Worm (Caenorhabditis elegans) whole organism, L4/young adult: ENCODE results near the gene srd-1.

Experiments
- W03F9.2 ChIP-seq: fragments of 150-350 bp; optimal IDR thresholded peaks from 2 replicates; lab custom pipeline; 2014; ENCODE audit warnings: missing biosample characterization, missing genetic modification characterization
- him-1 ChIP-seq: sonication (generic microtip); optimal IDR thresholded peaks from 2 replicates; lab custom pipeline; 2016; ENCODE audit warnings: missing genotype, missing genetic modification reagents, missing genetic modification characterization, missing compliant biosample characterization

- TF ChIP-seq him-1 (tag; lab: Kevin White, UChicago) (no peak), W03F9.2 (tag; lab: Kevin White, UChicago) (no peak)
These were observed 5.3 kb upstream of the srd-1 start, which contains the start of gene srd-2 for ce11 chrII:10187808-10188207.
